Fruit fly (Drosophila melanogaster) whole organism, adult: Measurements from ENCODE around the gene nullo.

ENCODE experiments used
- CG14711 ChIP-seq: fragments of 200-800 bp; sonication (Bioruptor generic); optimal IDR thresholded peaks from 2 replicates; lab custom pipeline; 2018; ENCODE audit warnings: missing biosample characterization, mild to moderate bottlenecking, missing genetic modification characterization, moderate library complexity
- CG7101 ChIP-seq: fragments of 200-800 bp; sonication (Bioruptor generic); optimal IDR thresholded peaks from 2 replicates; lab custom pipeline; 2018; ENCODE audit warnings: missing biosample characterization, mild to moderate bottlenecking, missing genetic modification characterization, moderate library complexity
- cnc ChIP-seq, 2 experiments: fragments of >200 bp; optimal IDR thresholded peaks; 2 replicates each; lab custom pipeline; 2017
- kay ChIP-seq: fragments of 200-800 bp; sonication (Bioruptor generic); peaks from one replicate; lab custom pipeline; 2016; ENCODE audit warnings: missing biosample characterization, missing genetic modification characterization, borderline replicate concordance

dm6 chrX:7094861-7095260 lies 45.6 kb downstream of the nullo start:
- TF ChIP-seq CG7101 (tag; lab: Kevin White, UChicago) = no peak
- no peak for TF ChIP-seq CG14711
- no peak for TF ChIP-seq cnc (optimal IDR thresholded peaks at IDR 0.05; lab: Kevin White, UChicago)
- TF ChIP-seq kay (GFP tag; lab: Kevin White, UChicago) = no peak
